Fruit fly (Drosophila melanogaster) whole organism, embryonic: Measurements from ENCODE around the gene Inx3.

Source experiments
- Bdp1 ChIP-seq: fragments of 200-800 bp; sonication (Bioruptor generic); optimal IDR thresholded peaks from 3 replicates; lab custom pipeline; 2016; ENCODE audit warnings: missing biosample characterization, missing genetic modification characterization
- CG10366 ChIP-seq: fragments of 200-800 bp; sonication (Bioruptor generic); IDR thresholded peaks from 2 replicates; pipeline ENCODE4 v1.3.6; 2022; ENCODE audit warnings: missing biosample characterization, missing genetic modification characterization
- CG10543 ChIP-seq: fragments of 200-800 bp; sonication (Bioruptor generic); optimal IDR thresholded peaks from 3 replicates; lab custom pipeline; 2017; ENCODE audit warnings: missing biosample characterization, mild to moderate bottlenecking, missing genetic modification characterization, moderate library complexity
- CG11560 ChIP-seq: fragments of 200-800 bp; sonication (Bioruptor generic); IDR thresholded peaks from 3 replicates; pipeline ENCODE4 v1.3.6; 2022; ENCODE audit warnings: missing biosample characterization, missing genetic modification characterization
- CG11696 ChIP-seq: fragments of 200-800 bp; sonication (Bioruptor generic); IDR thresholded peaks from 2 replicates; pipeline ENCODE4 v1.3.6; 2022; ENCODE audit warnings: missing biosample characterization, missing genetic modification characterization
- CG12659 ChIP-seq: fragments of 200-800 bp; sonication (Bioruptor generic); optimal IDR thresholded peaks from 3 replicates; lab custom pipeline; 2017; ENCODE audit warnings: mild to moderate bottlenecking, missing biosample characterization, missing genetic modification reagents, missing genetic modification characterization
- CG14050 ChIP-seq: fragments of 200-800 bp; sonication (Bioruptor generic); IDR thresholded peaks from 3 replicates; pipeline ENCODE4 v1.3.6; 2022; ENCODE audit warnings: missing biosample characterization, missing genetic modification characterization
- CG14860 ChIP-seq: fragments of 200-800 bp; sonication (Bioruptor generic); IDR thresholded peaks from 3 replicates; pipeline ENCODE4 v1.3.6; 2022; ENCODE audit warnings: missing biosample characterization, missing genetic modification characterization; ENCODE audit not compliant: partially characterized antibody
- CG15073 ChIP-seq: fragments of 200-800 bp; sonication (Bioruptor generic); optimal IDR thresholded peaks from 2 replicates; lab custom pipeline; 2016; ENCODE audit warnings: missing biosample characterization, missing genetic modification characterization
- CG15479 ChIP-seq: fragments of 200-800 bp; sonication (Bioruptor generic); optimal IDR thresholded peaks from 3 replicates; lab custom pipeline; 2019; ENCODE audit warnings: missing biosample characterization, mild to moderate bottlenecking, missing genetic modification characterization, moderate library complexity
- CG1603 ChIP-seq: fragments of 200-800 bp; sonication (Bioruptor generic); optimal IDR thresholded peaks from 2 replicates; lab custom pipeline; 2019; ENCODE audit warnings: missing biosample characterization, mild to moderate bottlenecking, missing genetic modification characterization, moderate library complexity
- CG17385 ChIP-seq: fragments of 200-800 bp; sonication (Bioruptor generic); optimal IDR thresholded peaks from 3 replicates; lab custom pipeline; 2018; ENCODE audit warnings: missing biosample characterization, mild to moderate bottlenecking, missing genetic modification characterization
- CG17802 ChIP-seq: fragments of 200-800 bp; sonication (Bioruptor generic); optimal IDR thresholded peaks from 2 replicates; lab custom pipeline; 2018; ENCODE audit warnings: missing biosample characterization, mild to moderate bottlenecking, missing genetic modification characterization, moderate library complexity
- CG18011 ChIP-seq: fragments of 200-800 bp; sonication (Bioruptor generic); optimal IDR thresholded peaks from 2 replicates; lab custom pipeline; 2017; ENCODE audit warnings: missing biosample characterization, missing genetic modification characterization, mild to moderate bottlenecking, moderate library complexity, missing genotype
- CG18262 ChIP-seq: fragments of 200-800 bp; optimal IDR thresholded peaks from 3 replicates; lab custom pipeline; 2019; ENCODE audit warnings: missing biosample characterization, mild to moderate bottlenecking, missing genetic modification characterization, moderate library complexity
- CG18476 ChIP-seq: fragments of 200-800 bp; sonication (Bioruptor generic); optimal IDR thresholded peaks from 2 replicates; lab custom pipeline; 2016; ENCODE audit warnings: missing biosample characterization, mild to moderate bottlenecking, missing genetic modification characterization
- CG32772 ChIP-seq: fragments of 200-800 bp; sonication (Bioruptor generic); IDR thresholded peaks from 2 replicates; pipeline ENCODE4 v1.3.6; 2022; ENCODE audit warnings: missing biosample characterization, missing genetic modification characterization
- CG4707 ChIP-seq: fragments of 200-800 bp; sonication (Bioruptor generic); optimal IDR thresholded peaks from 2 replicates; lab custom pipeline; 2018; ENCODE audit warnings: missing biosample characterization, mild to moderate bottlenecking, missing genetic modification characterization, moderate library complexity
- CG6175 ChIP-seq: fragments of 200-800 bp; sonication (Bioruptor generic); IDR thresholded peaks from 3 replicates; pipeline ENCODE4 v1.3.6; 2022; ENCODE audit warnings: missing biosample characterization, missing genetic modification characterization
- CG7963 ChIP-seq: fragments of 200-800 bp; sonication (Bioruptor generic); IDR thresholded peaks from 3 replicates; pipeline ENCODE4 v1.3.6; 2022; ENCODE audit warnings: missing biosample characterization, missing genetic modification characterization; ENCODE audit not compliant: partially characterized antibody
- Deaf1 ChIP-seq: fragments of 200-800 bp; optimal IDR thresholded peaks from 3 replicates; lab custom pipeline; 2019; ENCODE audit warnings: missing biosample characterization, mild to moderate bottlenecking, missing genetic modification characterization, moderate library complexity
- Dll ChIP-seq: fragments of 200-800 bp; sonication (Bioruptor generic); IDR thresholded peaks from 4 replicates; pipeline ENCODE4 v1.3.6; 2022; ENCODE audit warnings: missing biosample characterization, missing genetic modification characterization; ENCODE audit not compliant: partially characterized antibody
- Eip74EF ChIP-seq, 2 experiments: fragments of 200-800 bp in 1 of 2; fragments of >200 bp in 1 of 2; sonication (Bioruptor generic) in 1 of 2; optimal IDR thresholded peaks; 2 replicates each; lab custom pipeline; 2017 to 2019; ENCODE audit warnings: missing biosample characterization in 2 of 2, missing genetic modification characterization in 2 of 2, mild to moderate bottlenecking in 1 of 2, moderate library complexity in 1 of 2
- Ets97D ChIP-seq: fragments of 200-800 bp; sonication (Bioruptor generic); optimal IDR thresholded peaks from 3 replicates; lab custom pipeline; 2016; ENCODE audit warnings: missing biosample characterization, missing genetic modification characterization
- HHEX ChIP-seq: fragments of 200-800 bp; sonication (Bioruptor generic); optimal IDR thresholded peaks from 3 replicates; lab custom pipeline; 2017; ENCODE audit warnings: missing biosample characterization, mild to moderate bottlenecking, missing genetic modification characterization, missing genetic modification reagents
- Jarid2 ChIP-seq: fragments of 200-800 bp; sonication (Bioruptor generic); optimal IDR thresholded peaks from 3 replicates; lab custom pipeline; 2017; ENCODE audit warnings: mild to moderate bottlenecking, missing biosample characterization, missing genetic modification reagents, missing genetic modification characterization
- MESR4 ChIP-seq: fragments of 200-800 bp; sonication (Bioruptor generic); optimal IDR thresholded peaks from 2 replicates; lab custom pipeline; 2018; ENCODE audit warnings: missing biosample characterization, mild to moderate bottlenecking, missing genetic modification characterization, moderate library complexity
- Mrtf ChIP-seq: fragments of 200-800 bp; sonication (Bioruptor generic); IDR thresholded peaks from 3 replicates; pipeline ENCODE4 v1.3.6; 2022; ENCODE audit warnings: missing biosample characterization, missing genetic modification characterization
- Nf-YB ChIP-seq: fragments of 200-800 bp; sonication (Bioruptor generic); optimal IDR thresholded peaks from 3 replicates; lab custom pipeline; 2019; ENCODE audit warnings: missing biosample characterization, mild to moderate bottlenecking, missing genetic modification characterization, moderate library complexity
- Pdp1 ChIP-seq, 2 experiments: fragments of 200-800 bp; sonication (Bioruptor generic); optimal IDR thresholded peaks; 3 replicates each; lab custom pipeline; 2016; ENCODE audit warnings: missing biosample characterization in 2 of 2, missing genetic modification characterization in 2 of 2, mild to moderate bottlenecking in 1 of 2, moderate library complexity in 1 of 2
- Xbp1 ChIP-seq: fragments of 200-800 bp; sonication (Bioruptor generic); optimal IDR thresholded peaks from 3 replicates; lab custom pipeline; 2016; ENCODE audit warnings: missing biosample characterization, mild to moderate bottlenecking, missing genetic modification characterization
- ato ChIP-seq: fragments of 200-800 bp; sonication (Bioruptor generic); IDR thresholded peaks from 2 replicates; pipeline ENCODE4 v1.3.6; 2022; ENCODE audit warnings: missing biosample characterization, missing genetic modification characterization; ENCODE audit not compliant: partially characterized antibody
- chm ChIP-seq: fragments of 200-800 bp; sonication (Bioruptor generic); IDR thresholded peaks from 2 replicates; pipeline ENCODE4 v1.3.6; 2022; ENCODE audit warnings: missing biosample characterization, missing genetic modification characterization
- crol ChIP-seq: fragments of 200-800 bp; sonication (Bioruptor generic); IDR thresholded peaks from 2 replicates; pipeline ENCODE4 v1.3.6; 2022; ENCODE audit warnings: missing biosample characterization, missing genetic modification characterization
- exex ChIP-seq: fragments of 200-800 bp; sonication (Bioruptor generic); optimal IDR thresholded peaks from 4 replicates; lab custom pipeline; 2018; ENCODE audit warnings: missing biosample characterization, mild to moderate bottlenecking, missing genetic modification characterization, moderate library complexity
- gsb ChIP-seq: fragments of 200-800 bp; sonication (Bioruptor generic); IDR thresholded peaks from 2 replicates; pipeline ENCODE4 v1.3.6; 2022; ENCODE audit warnings: missing biosample characterization, missing genetic modification characterization
- hkb ChIP-seq, 2 experiments: fragments of 200-800 bp in 1 of 2; fragments of >200 bp in 1 of 2; sonication (Bioruptor generic) in 1 of 2; IDR thresholded peaks in 1 of 2; optimal IDR thresholded peaks in 1 of 2; 2 replicates each; pipeline versions ENCODE4 v1.3.6 to Lab custom; 2017 to 2022; ENCODE audit warnings: missing biosample characterization in 1 of 2, missing genetic modification characterization in 1 of 2
- jigr1 ChIP-seq: fragments of 200-800 bp; sonication (Bioruptor generic); IDR thresholded peaks from 3 replicates; pipeline ENCODE4 v1.3.6; 2022; ENCODE audit warnings: missing biosample characterization, missing genetic modification characterization
- lbe ChIP-seq: fragments of 200-800 bp; sonication (Bioruptor generic); optimal IDR thresholded peaks from 2 replicates; lab custom pipeline; 2016; ENCODE audit warnings: missing biosample characterization, mild to moderate bottlenecking, missing genetic modification characterization
- lola ChIP-seq, 3 experiments: fragments of >200 bp in 2 of 3; fragments of 200-800 bp in 1 of 3; sonication (Bioruptor generic) in 1 of 3; optimal IDR thresholded peaks; 2 replicates each; lab custom pipeline; 2017 to 2019; ENCODE audit warnings: missing biosample characterization in 3 of 3, missing genetic modification characterization in 3 of 3, mild to moderate bottlenecking in 1 of 3, moderate library complexity in 1 of 3
- ranshi ChIP-seq: fragments of 200-800 bp; sonication (Bioruptor generic); IDR thresholded peaks from 2 replicates; pipeline ENCODE4 v1.3.6; 2022; ENCODE audit warnings: missing biosample characterization, missing genetic modification characterization
- rib ChIP-seq: fragments of 200-800 bp; sonication (Bioruptor generic); IDR thresholded peaks from 2 replicates; pipeline ENCODE4 v1.3.6; 2022; ENCODE audit warnings: missing biosample characterization, missing genetic modification characterization
- sd ChIP-seq: fragments of 200-800 bp; sonication (Bioruptor generic); optimal IDR thresholded peaks from 3 replicates; lab custom pipeline; 2018; ENCODE audit warnings: missing biosample characterization, mild to moderate bottlenecking, missing genetic modification characterization, moderate library complexity
- sim ChIP-seq: fragments of 200-800 bp; sonication (Bioruptor generic); IDR thresholded peaks from 2 replicates; pipeline ENCODE4 v1.3.6; 2022; ENCODE audit warnings: missing biosample characterization, missing genetic modification characterization
- slp2 ChIP-seq: fragments of 200-800 bp; sonication (Bioruptor generic); optimal IDR thresholded peaks from 2 replicates; lab custom pipeline; 2016; ENCODE audit warnings: missing biosample characterization, missing genetic modification characterization
- wdn ChIP-seq: fragments of 200-800 bp; sonication (Bioruptor generic); IDR thresholded peaks from 2 replicates; pipeline ENCODE4 v1.3.6; 2022; ENCODE audit warnings: missing biosample characterization, missing genetic modification characterization
- wor ChIP-seq: fragments of 200-800 bp; sonication (Bioruptor generic); IDR thresholded peaks from 2 replicates; pipeline ENCODE4 v1.3.6; 2022; ENCODE audit warnings: missing biosample characterization, missing genetic modification characterization

Gene Inx3

DNA sequence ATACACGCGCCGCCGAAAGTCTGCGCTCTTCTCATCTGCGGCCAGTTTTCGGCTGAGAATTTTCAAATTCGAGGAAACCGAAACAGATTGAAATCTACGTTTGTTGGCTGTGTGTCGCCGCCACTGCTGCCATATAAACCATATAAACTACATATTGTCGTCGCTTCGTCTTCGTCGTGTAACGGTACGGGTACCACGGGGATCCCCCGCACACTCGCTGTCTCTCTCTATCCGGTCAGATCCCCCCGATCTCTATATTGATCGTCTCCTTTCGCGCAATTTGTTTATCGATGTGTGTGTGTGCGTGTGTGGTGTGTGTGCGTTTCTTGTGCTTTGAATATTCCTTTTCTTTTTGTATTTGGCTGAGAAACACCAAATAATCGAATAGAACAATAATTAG, 44.1 kb upstream of the Inx3 start (continued):
- no peak for TF ChIP-seq Bdp1 (GFP tag; lab: Kevin White, UChicago)
- TF ChIP-seq ato = no peak
- no peak for TF ChIP-seq hkb (optimal IDR thresholded peaks at IDR 0.05; lab: Kevin White, UChicago)
- no peak for TF ChIP-seq hkb (GFP tag; IDR thresholded peaks at IDR 0.05; lab: Robert Waterston, UW)
- no peak for TF ChIP-seq Jarid2
- TF ChIP-seq sim (GFP tag; lab: Robert Waterston, UW) = no peak
- TF ChIP-seq Pdp1 (GFP tag; optimal IDR thresholded peaks at IDR 0.05; lab: Kevin White, UChicago) = peak in 1 of 2 experiments; percentile 4
- TF ChIP-seq Deaf1 (tag; lab: Kevin White, UChicago) = peak; percentile 62
- TF ChIP-seq lola (GFP tag; optimal IDR thresholded peaks at IDR 0.05; lab: Kevin White, UChicago) = no peak
- no peak for TF ChIP-seq rib (GFP tag; lab: Robert Waterston, UW)
- no peak for TF ChIP-seq CG7963 (GFP tag; lab: Robert Waterston, UW)
- no peak for TF ChIP-seq CG18262
- TF ChIP-seq slp2 (GFP tag; lab: Kevin White, UChicago) = no peak
- no peak for TF ChIP-seq CG17802
- TF ChIP-seq CG12659 (GFP tag; lab: Kevin White, UChicago) = no peak
- no peak for TF ChIP-seq exex (tag; lab: Kevin White, UChicago)
- TF ChIP-seq MESR4 (GFP tag; lab: Kevin White, UChicago) = no peak
- TF ChIP-seq CG10543 (GFP tag; lab: Kevin White, UChicago) = peak; percentile 45
- TF ChIP-seq Nf-YB (GFP tag; lab: Kevin White, UChicago) = no peak
- no peak for TF ChIP-seq ranshi
- TF ChIP-seq CG18011 (GFP tag; lab: Kevin White, UChicago) = no peak
- TF ChIP-seq CG6175 (GFP tag; lab: Robert Waterston, UW) = no peak
- TF ChIP-seq CG14860 = no peak
- TF ChIP-seq Ets97D (GFP tag; lab: Kevin White, UChicago) = peak; percentile 12
- no peak for TF ChIP-seq CG4707
- TF ChIP-seq wor = no peak
- TF ChIP-seq CG14050 (GFP tag; lab: Robert Waterston, UW) = no peak
- TF ChIP-seq wdn (GFP tag; lab: Robert Waterston, UW) = no peak
- no peak for TF ChIP-seq jigr1 (GFP tag; lab: Robert Waterston, UW)
- no peak for TF ChIP-seq CG17385
- no peak for TF ChIP-seq Dll (GFP tag; lab: Robert Waterston, UW)
- TF ChIP-seq Xbp1 (GFP tag; lab: Kevin White, UChicago) = no peak
- 0 out of 2 replicates have a peak, but pooled peaks have one; percentile 25 for TF ChIP-seq chm (GFP tag; lab: Robert Waterston, UW)
- TF ChIP-seq Mrtf (GFP tag; lab: Robert Waterston, UW) = no peak
- no peak for TF ChIP-seq CG1603 (tag; lab: Kevin White, UChicago)
- TF ChIP-seq lbe (GFP tag; lab: Kevin White, UChicago) = no peak
- no peak for TF ChIP-seq CG11696 (GFP tag; lab: Robert Waterston, UW)
- TF ChIP-seq CG32772 (GFP tag; lab: Robert Waterston, UW) = no peak
- TF ChIP-seq gsb (GFP tag; lab: Robert Waterston, UW) = no peak
- TF ChIP-seq sd = peak; percentile 15
- no peak for TF ChIP-seq HHEX (GFP tag; lab: Kevin White, UChicago)
- TF ChIP-seq CG15479 = no peak
- peak; percentile 77 for TF ChIP-seq crol (GFP tag; lab: Robert Waterston, UW)
- no peak for TF ChIP-seq CG10366
- no peak for TF ChIP-seq CG18476 (GFP tag; lab: Kevin White, UChicago)
- no peak for TF ChIP-seq Eip74EF (GFP tag; optimal IDR thresholded peaks at IDR 0.05; lab: Kevin White, UChicago)
- no peak for TF ChIP-seq CG15073
- no peak for TF ChIP-seq CG11560 (tag; lab: Robert Waterston, UW)
- TF ChIP-seq, all 482 proteins: peak for 11
